Worm (Caenorhabditis elegans): ENCODE results near the gene ift-43.

DNA sequence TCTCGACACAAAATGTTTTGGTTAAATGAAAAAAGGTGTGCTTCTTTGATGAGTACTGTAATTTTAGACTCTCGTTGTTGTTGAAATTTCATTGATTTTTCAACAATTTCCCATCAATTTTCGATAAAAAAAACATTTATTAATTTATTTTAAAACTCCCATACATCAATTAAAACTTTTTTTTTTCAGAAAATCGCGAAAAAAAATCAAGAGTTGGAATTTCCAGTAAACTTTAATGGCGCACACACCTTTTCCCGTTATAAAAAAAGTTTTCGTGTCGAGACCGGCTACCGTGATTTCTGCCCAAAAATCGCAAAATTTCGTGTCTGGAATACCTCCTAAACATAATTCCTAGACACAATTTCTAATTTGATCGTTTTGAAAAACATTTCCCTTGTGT is 34.2 kb upstream of the ift-43 start, which contains the start of gene C25H3.14:
- TF ChIP-seq zag-1 (tag; optimal IDR thresholded peaks at IDR 0.05) = no peak
- no peak for TF ChIP-seq ces-1 (GFP tag; optimal IDR thresholded peaks at IDR 0.05)
- no peak for TF ChIP-seq nhr-77 (tag; optimal IDR thresholded peaks at IDR 0.05)
- no peak for TF ChIP-seq lir-3 (tag; optimal IDR thresholded peaks at IDR 0.05)
- no peak for TF ChIP-seq ama-1 (optimal IDR thresholded peaks at IDR 0.05)
- no peak for TF ChIP-seq madf-9 (GFP tag; conservative IDR thresholded peaks at IDR 0.05)
